Worm (Caenorhabditis elegans): ENCODE results near the gene lin-46.

lin-46 gene

DNA sequence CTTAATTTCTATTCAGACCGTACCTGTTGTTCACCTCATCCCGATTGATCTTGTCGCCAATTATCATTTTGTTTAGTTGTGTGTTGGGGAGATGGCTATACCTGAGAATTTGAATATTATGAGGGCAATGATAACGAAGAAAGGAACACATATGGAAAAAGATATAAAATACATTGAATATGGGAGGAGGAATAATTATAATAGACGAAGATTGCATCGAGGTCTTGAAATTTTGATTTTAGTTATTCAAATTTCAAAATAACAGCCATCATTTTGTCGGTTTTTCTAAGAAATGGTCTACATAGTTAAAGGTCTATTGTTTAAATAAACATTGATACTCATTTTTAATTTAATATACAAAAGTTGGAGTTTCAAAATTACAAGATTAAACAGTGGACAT, 18.4 kb downstream of the lin-46 start, which contains the start of gene shw-3:
Gene shw-3, minus strand, starts transcription at position 101 of the 400 bp plus-strand sequence.
- TF ChIP-seq unc-39 (tag; optimal IDR thresholded peaks at IDR 0.05) (no peak), nhr-10 (tag; optimal IDR thresholded peaks at IDR 0.05) (no peak), mdl-1 (tag; optimal IDR thresholded peaks at IDR 0.05) (no peak), sem-4 (tag; optimal IDR thresholded peaks at IDR 0.05) (no peak), C34F6.9 (tag; optimal IDR thresholded peaks at IDR 0.05) (no peak), ztf-1 (GFP tag; conservative IDR thresholded peaks at IDR 0.05) (no peak), nhr-25 (tag; optimal IDR thresholded peaks at IDR 0.05) (no peak), Y55F3AM.14 (GFP tag; optimal IDR thresholded peaks at IDR 0.05) (no peak), ztf-4 (tag; optimal IDR thresholded peaks at IDR 0.05) (no peak), fos-1 (tag; optimal IDR thresholded peaks at IDR 0.05) (no peak), ceh-82 (tag; optimal IDR thresholded peaks at IDR 0.05) (no peak), nhr-237 (tag; optimal IDR thresholded peaks at IDR 0.05) (no peak), aly-2 (tag; optimal IDR thresholded peaks at IDR 0.05) (no peak), crh-2 (tag; optimal IDR thresholded peaks at IDR 0.05) (no peak), R02D3.7 (tag; optimal IDR thresholded peaks at IDR 0.05) (no peak), lin-13 (GFP tag; optimal IDR thresholded peaks at IDR 0.05) (no peak)

DNA sequence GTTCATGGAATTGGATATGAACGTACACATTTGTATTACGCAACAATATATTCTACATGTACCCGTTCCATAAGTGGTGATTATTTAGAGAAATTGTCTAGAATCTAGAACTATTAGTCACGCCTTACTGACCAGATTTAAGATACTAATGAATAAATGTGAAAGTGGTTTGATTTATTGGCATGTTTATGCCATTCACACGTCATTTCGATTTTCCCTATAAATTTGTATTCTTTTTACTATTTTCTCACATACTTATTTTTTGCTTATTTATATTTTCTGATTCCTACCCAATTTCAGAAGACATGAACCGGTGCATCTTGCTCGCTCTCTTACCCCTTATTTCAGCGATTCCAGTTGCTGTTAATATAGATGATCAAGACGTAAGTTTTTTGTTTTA, 19.6 kb downstream of the lin-46 start, which contains the start of gene F15B9.8:
Gene F15B9.8, plus strand, starts transcription at position 301 of the 400 bp plus-strand sequence.
- TF ChIP-seq nhr-237 (tag; optimal IDR thresholded peaks at IDR 0.05) (no peak), nhr-25 (tag; optimal IDR thresholded peaks at IDR 0.05) (no peak), Y55F3AM.14 (GFP tag; optimal IDR thresholded peaks at IDR 0.05) (no peak), mab-5 (tag; optimal IDR thresholded peaks at IDR 0.05) (no peak), C34F6.9 (tag; optimal IDR thresholded peaks at IDR 0.05) (no peak)

DNA sequence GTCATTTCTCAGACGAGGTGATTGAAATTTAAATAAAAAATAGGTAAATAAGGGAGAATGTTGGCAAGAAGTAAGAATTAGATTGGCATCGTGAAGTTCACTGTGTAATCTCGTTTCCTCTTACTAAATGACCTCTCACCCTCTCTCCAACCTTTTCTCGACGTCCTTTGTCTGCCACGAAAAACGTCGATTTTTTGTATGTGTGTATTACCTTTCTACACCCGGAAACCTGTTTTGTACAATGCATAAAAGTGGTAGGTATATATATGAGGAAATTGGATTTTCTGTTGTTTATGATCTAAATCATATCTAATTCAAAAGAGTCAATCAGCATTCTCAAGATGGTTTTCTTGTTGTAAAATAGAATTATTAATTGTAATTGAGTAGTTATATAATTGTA, 24.2 kb downstream of the lin-46 start, which contains the start of the genes F15B9.11 and dsl-7:
Gene F15B9.11, minus strand, starts transcription at position 5 of the 400 bp plus-strand sequence.
Gene dsl-7, plus strand, starts transcription at position 260 of the 400 bp plus-strand sequence.
- TF ChIP-seq lin-39 (tag; optimal IDR thresholded peaks at IDR 0.05) (no peak), nhr-25 (tag; optimal IDR thresholded peaks at IDR 0.05) (peak; percentile 77), lin-13 (GFP tag; optimal IDR thresholded peaks at IDR 0.05) (no peak), ztf-1 (GFP tag; conservative IDR thresholded peaks at IDR 0.05) (no peak), nhr-129 (tag; optimal IDR thresholded peaks at IDR 0.05) (no peak)

DNA sequence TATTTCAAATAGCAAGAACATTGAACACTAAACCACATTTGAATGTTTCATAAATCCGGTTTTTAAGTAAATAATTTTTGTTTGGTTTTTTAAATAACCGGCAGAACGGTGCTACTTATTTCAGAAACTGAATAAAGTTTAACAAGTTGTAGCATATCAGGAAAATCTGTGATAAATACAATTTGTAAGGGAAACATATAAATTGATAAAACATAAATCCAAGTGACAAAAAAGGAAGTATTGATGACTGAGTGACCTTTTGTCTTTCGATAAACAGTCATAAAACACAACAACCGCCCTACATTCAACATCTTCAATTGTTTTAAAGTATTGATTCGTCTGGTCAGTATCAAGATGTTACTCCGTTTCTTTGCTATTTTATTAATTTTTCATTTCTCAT, 26.6 kb downstream of the lin-46 start, which contains the start of gene far-5:
Gene far-5, plus strand, starts transcription at position 301 of the 400 bp plus-strand sequence.
- no peak for TF ChIP-seq ceh-82 (tag; optimal IDR thresholded peaks at IDR 0.05)
- no peak for TF ChIP-seq egl-27 (tag; optimal IDR thresholded peaks at IDR 0.05)
- TF ChIP-seq crh-2 (tag; optimal IDR thresholded peaks at IDR 0.05) = no peak
- no peak for TF ChIP-seq Y55F3AM.14 (GFP tag; optimal IDR thresholded peaks at IDR 0.05)
- TF ChIP-seq ztf-11 (tag; optimal IDR thresholded peaks at IDR 0.05) = no peak
- no peak for TF ChIP-seq nhr-129 (tag; optimal IDR thresholded peaks at IDR 0.05)
- no peak for TF ChIP-seq dmd-4 (tag; optimal IDR thresholded peaks at IDR 0.05)
- no peak for TF ChIP-seq unc-39 (tag; optimal IDR thresholded peaks at IDR 0.05)
- no peak for TF ChIP-seq nhr-23 (tag; optimal IDR thresholded peaks at IDR 0.05)
- TF ChIP-seq peb-1 (tag; optimal IDR thresholded peaks at IDR 0.05) = no peak
- TF ChIP-seq ztf-4 (tag; optimal IDR thresholded peaks at IDR 0.05) = no peak
- TF ChIP-seq sma-9 (GFP tag; optimal IDR thresholded peaks at IDR 0.05) = no peak
- no peak for TF ChIP-seq sma-9 (tag; optimal IDR thresholded peaks at IDR 0.05)
- TF ChIP-seq nhr-6 (tag; optimal IDR thresholded peaks at IDR 0.05) = no peak
- TF ChIP-seq ztf-1 (GFP tag; conservative IDR thresholded peaks at IDR 0.05) = no peak
- no peak for TF ChIP-seq C34F6.9 (tag; optimal IDR thresholded peaks at IDR 0.05)
- TF ChIP-seq gmeb-1 (tag; optimal IDR thresholded peaks at IDR 0.05) = no peak
- no peak for TF ChIP-seq blmp-1 (tag; optimal IDR thresholded peaks at IDR 0.05; ENCODE audit: insufficient read depth)
- TF ChIP-seq ama-1 (optimal IDR thresholded peaks at IDR 0.05) = no peak
- TF ChIP-seq sma-3 (GFP tag; optimal IDR thresholded peaks at IDR 0.05) = no peak
- TF ChIP-seq lin-13 (GFP tag; optimal IDR thresholded peaks at IDR 0.05) = no peak

DNA sequence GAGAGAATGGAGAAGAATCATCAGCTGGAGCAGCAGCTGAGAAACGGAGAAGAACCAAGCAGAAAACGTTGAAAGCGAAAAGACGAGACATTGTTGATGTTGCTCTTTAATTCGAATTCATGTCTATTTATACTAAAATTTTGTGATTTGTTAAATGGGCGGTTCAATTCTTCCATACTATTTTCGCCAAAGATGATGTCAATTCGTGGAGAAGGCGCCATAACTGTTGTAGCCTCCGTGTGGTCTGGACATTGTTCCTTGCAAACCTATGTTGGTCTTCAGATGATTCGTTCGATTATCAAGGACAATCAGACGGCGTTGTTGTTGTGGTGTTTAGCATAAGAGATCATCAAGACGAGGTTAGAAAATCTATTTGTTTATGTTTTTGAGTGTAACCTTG, 28.8 kb downstream of the lin-46 start, which contains the start of gene far-3:
Gene far-3, minus strand, starts transcription at position 101 of the 400 bp plus-strand sequence.
- TF ChIP-seq mab-5 (tag; optimal IDR thresholded peaks at IDR 0.05) (no peak), nhr-12 (tag; optimal IDR thresholded peaks at IDR 0.05) (no peak), unc-39 (tag; optimal IDR thresholded peaks at IDR 0.05) (no peak), nhr-21 (tag; optimal IDR thresholded peaks at IDR 0.05) (no peak), fos-1 (tag; optimal IDR thresholded peaks at IDR 0.05) (no peak), ceh-16 (tag; optimal IDR thresholded peaks at IDR 0.05) (no peak), F13H6.1 (tag; optimal IDR thresholded peaks at IDR 0.05) (no peak), blmp-1 (tag; optimal IDR thresholded peaks at IDR 0.05; ENCODE audit: insufficient read depth) (no peak), ama-1 (optimal IDR thresholded peaks at IDR 0.05) (no peak), nhr-25 (tag; optimal IDR thresholded peaks at IDR 0.05) (no peak), alr-1 (tag; optimal IDR thresholded peaks at IDR 0.05) (no peak), nhr-23 (tag; optimal IDR thresholded peaks at IDR 0.05) (no peak), skn-1 (tag; optimal IDR thresholded peaks at IDR 0.05) (no peak), nhr-10 (tag; optimal IDR thresholded peaks at IDR 0.05) (no peak), lin-13 (GFP tag; optimal IDR thresholded peaks at IDR 0.05) (no peak), unc-62 (GFP tag; optimal IDR thresholded peaks at IDR 0.05) (no peak), sma-3 (GFP tag; optimal IDR thresholded peaks at IDR 0.05) (no peak)
